Fruit fly (Drosophila melanogaster): ENCODE results near the gene Dpm3.

Gene Dpm3

dm6 chr3R:13363347-13363994 lies 39.4 kb downstream of the Dpm3 start:
- TF ChIP-seq brk (GFP tag; optimal IDR thresholded peaks at IDR 0.05): no peak
- no peak for TF ChIP-seq Myc (optimal IDR thresholded peaks at IDR 0.05)
- no peak for TF ChIP-seq lola (GFP tag; optimal IDR thresholded peaks at IDR 0.05)
- no peak for TF ChIP-seq Sp1 (GFP tag; optimal IDR thresholded peaks at IDR 0.05)
- no peak for TF ChIP-seq jim (GFP tag; optimal IDR thresholded peaks at IDR 0.05)
- no peak for TF ChIP-seq Rel (GFP tag; optimal IDR thresholded peaks at IDR 0.05)
- no peak for TF ChIP-seq Rel (tag; optimal IDR thresholded peaks at IDR 0.05)
- no peak for TF ChIP-seq sv (GFP tag; optimal IDR thresholded peaks at IDR 0.05)
- no peak for TF ChIP-seq Vsx2 (GFP tag; optimal IDR thresholded peaks at IDR 0.05; ENCODE audit: partially characterized antibody)
- no peak for TF ChIP-seq CrebA (GFP tag; optimal IDR thresholded peaks at IDR 0.05; ENCODE audit: borderline replicate concordance)
- TF ChIP-seq Hr78 (GFP tag; optimal IDR thresholded peaks at IDR 0.05): no peak
- TF ChIP-seq dl (GFP tag; optimal IDR thresholded peaks at IDR 0.05; ENCODE audit: insufficient read depth in 1 of 2, partially characterized antibody in 2 of 2): no peak
- TF ChIP-seq rgr (GFP tag; optimal IDR thresholded peaks at IDR 0.05): no peak
- TF ChIP-seq Dif (GFP tag; optimal IDR thresholded peaks at IDR 0.05; ENCODE audit: partially characterized antibody): no peak
- no peak for TF ChIP-seq h (GFP tag; optimal IDR thresholded peaks at IDR 0.05)

DNA sequence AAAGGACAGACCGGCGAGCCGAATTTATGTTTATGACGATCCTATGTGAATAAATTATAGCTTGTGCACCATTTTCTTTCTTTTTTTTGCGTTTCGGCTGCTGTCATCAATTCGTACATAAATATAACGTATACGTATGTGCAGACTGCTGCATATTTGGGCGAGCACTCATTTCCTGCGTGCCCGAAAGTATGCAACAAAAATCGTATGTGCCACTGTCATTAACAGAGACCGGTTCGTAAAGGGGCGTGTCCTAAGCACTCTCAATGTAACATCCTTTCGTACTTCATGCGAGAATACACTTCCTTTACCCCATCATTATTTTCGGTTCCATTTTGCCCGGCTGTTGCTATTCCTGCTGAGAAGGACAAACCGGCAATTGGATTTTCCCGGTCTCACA lies 42.7 kb downstream of the Dpm3 start:
- TF ChIP-seq rgr (GFP tag; optimal IDR thresholded peaks at IDR 0.05): peak; percentile 1
- TF ChIP-seq woc (GFP tag; optimal IDR thresholded peaks at IDR 0.05): no peak
- peak; percentile 28 for TF ChIP-seq Myc (optimal IDR thresholded peaks at IDR 0.05)
- peak; percentile 48 for TF ChIP-seq N (GFP tag; optimal IDR thresholded peaks at IDR 0.05)
- TF ChIP-seq Dif (GFP tag; optimal IDR thresholded peaks at IDR 0.05; ENCODE audit: partially characterized antibody): peak; percentile 49

DNA sequence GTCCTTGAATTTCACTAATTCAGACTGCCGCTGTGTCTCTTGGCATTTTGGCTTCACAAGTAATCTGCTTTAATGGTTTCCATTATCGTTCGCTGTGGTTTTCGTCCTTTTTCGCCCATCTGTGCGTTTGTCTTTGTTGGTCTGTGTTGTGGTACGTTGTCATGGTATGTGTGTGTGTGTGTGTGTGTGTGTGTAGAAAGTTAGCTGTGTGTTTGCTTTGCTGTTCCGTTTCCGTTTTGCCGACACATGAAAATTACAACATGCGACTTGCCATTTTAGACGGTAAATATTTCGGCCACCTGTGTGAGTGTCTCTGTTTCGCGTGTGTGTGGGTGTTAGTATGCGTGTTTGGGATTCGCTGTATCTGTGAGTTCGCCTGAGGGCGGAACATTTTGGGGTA lies 45.9 kb downstream of the Dpm3 start:
- TF ChIP-seq Myc (optimal IDR thresholded peaks at IDR 0.05) (no peak), pan (optimal IDR thresholded peaks at IDR 0.05) (no peak), dl (GFP tag; optimal IDR thresholded peaks at IDR 0.05; ENCODE audit: insufficient read depth in 1 of 2, partially characterized antibody in 2 of 2) (no peak), GATAd (GFP tag; optimal IDR thresholded peaks at IDR 0.05) (no peak), Dfd (GFP tag; optimal IDR thresholded peaks at IDR 0.05) (peak; percentile 58), sage (GFP tag; optimal IDR thresholded peaks at IDR 0.05) (no peak), Hr78 (GFP tag; optimal IDR thresholded peaks at IDR 0.05) (no peak), dmrt93B (GFP tag; optimal IDR thresholded peaks at IDR 0.05) (no peak), CG9705 (GFP tag; optimal IDR thresholded peaks at IDR 0.05) (no peak)

dm6 chr3R:13353373-13353772 lies 49.5 kb downstream of the Dpm3 start, which contains the start of gene mthl12:
TSS of gene mthl12 (plus strand) at chr3R:13353673.
- TF ChIP-seq usp (GFP tag; optimal IDR thresholded peaks at IDR 0.05) (no peak), pan (optimal IDR thresholded peaks at IDR 0.05) (no peak), Hr78 (GFP tag; optimal IDR thresholded peaks at IDR 0.05) (no peak), lola (GFP tag; optimal IDR thresholded peaks at IDR 0.05) (no peak), dmrt93B (GFP tag; optimal IDR thresholded peaks at IDR 0.05) (no peak), Hr83 (GFP tag; optimal IDR thresholded peaks at IDR 0.05; ENCODE audit: poor library complexity, severe bottlenecking) (no peak), sv (GFP tag; optimal IDR thresholded peaks at IDR 0.05) (no peak), fru (GFP tag; optimal IDR thresholded peaks at IDR 0.05) (no peak), CG32264 (GFP tag; optimal IDR thresholded peaks at IDR 0.05) (no peak), Jra (GFP tag; optimal IDR thresholded peaks at IDR 0.05) (no peak), foxo (GFP tag; optimal IDR thresholded peaks at IDR 0.05) (no peak), OdsH (GFP tag; optimal IDR thresholded peaks at IDR 0.05) (no peak), brk (GFP tag; optimal IDR thresholded peaks at IDR 0.05) (no peak), dsf (GFP tag; optimal IDR thresholded peaks at IDR 0.05; ENCODE audit: borderline replicate concordance) (no peak), psq (GFP tag; optimal IDR thresholded peaks at IDR 0.05) (no peak), CrebA (GFP tag; optimal IDR thresholded peaks at IDR 0.05; ENCODE audit: borderline replicate concordance) (no peak), CG9705 (GFP tag; optimal IDR thresholded peaks at IDR 0.05) (no peak), br (GFP tag; optimal IDR thresholded peaks at IDR 0.05) (no peak), Vsx2 (GFP tag; optimal IDR thresholded peaks at IDR 0.05; ENCODE audit: partially characterized antibody) (no peak), HLH106 (tag; optimal IDR thresholded peaks at IDR 0.05) (no peak)

Data from whole organism, wandering third instar larva.